Fruit fly (Drosophila melanogaster) Kc167 (cell line): ENCODE data around the gene Ptpmeg2.

Experiments used
- Myc ChIP-seq: fragments of >200 bp; optimal IDR thresholded peaks from 2 replicates; lab custom pipeline; 2017; ENCODE audit warnings: missing external identifiers
- Sin3A ChIP-seq: fragments of >200 bp; optimal IDR thresholded peaks from 2 replicates; lab custom pipeline; 2018; ENCODE audit warnings: missing external identifiers
- h ChIP-seq: fragments of >200 bp; optimal IDR thresholded peaks from 3 replicates; lab custom pipeline; 2018; ENCODE audit warnings: missing external identifiers
- insv ChIP-seq: fragments of >200 bp; optimal IDR thresholded peaks from 3 replicates; lab custom pipeline; 2018; ENCODE audit warnings: missing external identifiers
- psq ChIP-seq: fragments of >200 bp; optimal IDR thresholded peaks from 2 replicates; lab custom pipeline; 2017; ENCODE audit warnings: missing external identifiers
- ttk ChIP-seq: sonication (Bioruptor generic); optimal IDR thresholded peaks from 2 replicates; lab custom pipeline; 2017; ENCODE audit warnings: missing external identifiers

The Ptpmeg2 gene

dm6 chrX:9684158-9684557, 25.2 kb upstream of the Ptpmeg2 start:
- no peak for TF ChIP-seq psq (lab: Kevin White, UChicago)
- no peak for TF ChIP-seq insv
- no peak for TF ChIP-seq ttk (lab: Kevin White, UChicago)
- TF ChIP-seq Sin3A (lab: Kevin White, UChicago), result no peak
- TF ChIP-seq Myc, result no peak
- no peak for TF ChIP-seq h

- no peak for TF ChIP-seq Myc
- no peak for TF ChIP-seq psq (lab: Kevin White, UChicago)
- no peak for TF ChIP-seq Sin3A (lab: Kevin White, UChicago)
- TF ChIP-seq h, result no peak
- TF ChIP-seq ttk (lab: Kevin White, UChicago), result no peak
- no peak for TF ChIP-seq insv
These were observed 16.0 kb upstream of the Ptpmeg2 start for dm6 chrX:9674912-9675311.

- TF ChIP-seq Myc, result no peak
- no peak for TF ChIP-seq psq (lab: Kevin White, UChicago)
- TF ChIP-seq Sin3A (lab: Kevin White, UChicago), result no peak
- no peak for TF ChIP-seq h
- TF ChIP-seq ttk (lab: Kevin White, UChicago), result no peak
- no peak for TF ChIP-seq insv
These were observed 7.5 kb upstream of the Ptpmeg2 start for dm6 chrX:9666465-9666864.

- TF ChIP-seq Myc, result no peak
These were observed 5.5 kb upstream of the Ptpmeg2 start for dm6 chrX:9664426-9664825.

dm6 chrX:9663666-9664065, 4.7 kb upstream of the Ptpmeg2 start:
- TF ChIP-seq Sin3A (lab: Kevin White, UChicago), result no peak
- no peak for TF ChIP-seq Myc
- no peak for TF ChIP-seq h
- no peak for TF ChIP-seq ttk (lab: Kevin White, UChicago)
- no peak for TF ChIP-seq psq (lab: Kevin White, UChicago)
- no peak for TF ChIP-seq insv

- TF ChIP-seq psq (lab: Kevin White, UChicago), result no peak
- no peak for TF ChIP-seq Myc
- TF ChIP-seq insv, result no peak
- no peak for TF ChIP-seq ttk (lab: Kevin White, UChicago)
- TF ChIP-seq h, result no peak
- no peak for TF ChIP-seq Sin3A (lab: Kevin White, UChicago)
These were observed 3.9 kb upstream of the Ptpmeg2 start, which contains the start of gene CG3106 for dm6 chrX:9662797-9663316. CG3106 (minus strand) TSS chrX:9662903.

- TF ChIP-seq Sin3A (lab: Kevin White, UChicago) (no peak), h (no peak), psq (lab: Kevin White, UChicago) (no peak), ttk (lab: Kevin White, UChicago) (no peak)
These were observed 2.5 kb upstream of the Ptpmeg2 start for dm6 chrX:9661491-9661890.

dm6 chrX:9658095-9658838, 678 bp downstream of the Ptpmeg2 start:
- TF ChIP-seq insv (no peak), psq (lab: Kevin White, UChicago) (no peak), Sin3A (lab: Kevin White, UChicago) (no peak), ttk (lab: Kevin White, UChicago) (no peak), Myc (no peak), h (no peak)

dm6 chrX:9655989-9656713, 2.8 kb downstream of the Ptpmeg2 start:
- TF ChIP-seq psq (lab: Kevin White, UChicago), result no peak
- TF ChIP-seq h, result no peak

- TF ChIP-seq Myc (no peak), psq (lab: Kevin White, UChicago) (no peak), h (no peak), Sin3A (lab: Kevin White, UChicago) (no peak), ttk (lab: Kevin White, UChicago) (no peak)
These were observed 4.8 kb downstream of the Ptpmeg2 start for dm6 chrX:9653986-9654688.

dm6 chrX:9653242-9653641, 5.7 kb downstream of the Ptpmeg2 start:
- TF ChIP-seq insv (no peak), ttk (lab: Kevin White, UChicago) (no peak), h (no peak), psq (lab: Kevin White, UChicago) (no peak), Sin3A (lab: Kevin White, UChicago) (no peak), Myc (no peak)

- TF ChIP-seq insv, result no peak
- no peak for TF ChIP-seq psq (lab: Kevin White, UChicago)
- TF ChIP-seq Sin3A (lab: Kevin White, UChicago), result no peak
- TF ChIP-seq h, result no peak
- TF ChIP-seq ttk (lab: Kevin White, UChicago), result no peak
- TF ChIP-seq Myc, result no peak
These were observed 6.9 kb downstream of the Ptpmeg2 start for dm6 chrX:9652006-9652405.
